Fruit fly (Drosophila melanogaster): ENCODE data around the gene Axn.

Gene Axn

dm6 chr3R:30083215-30083614, 60.6 kb downstream of the Axn start:
- TF ChIP-seq nmo (GFP tag; optimal IDR thresholded peaks at IDR 0.05) (peak; percentile 3), CG2678 (tag; optimal IDR thresholded peaks at IDR 0.05) (peak; percentile 35), kni (GFP tag; optimal IDR thresholded peaks at IDR 0.05) (no peak), CG9876 (GFP tag; optimal IDR thresholded peaks at IDR 0.05) (no peak), CG2129 (GFP tag; IDR thresholded peaks at IDR 0.05; ENCODE audit: partially characterized antibody) (no peak), CG18262 (tag; optimal IDR thresholded peaks at IDR 0.05) (peak; percentile 6), CG32772 (GFP tag; IDR thresholded peaks at IDR 0.05) (0 out of 2 replicates have a peak, but pooled peaks have one; percentile 21), sens (GFP tag) (peak; percentile 83), lmd (GFP tag; IDR thresholded peaks at IDR 0.05) (0 out of 2 replicates have a peak, but pooled peaks have one; percentile 32), fd96Cb (tag; optimal IDR thresholded peaks at IDR 0.05) (peak; percentile 24), Ptx1 (GFP tag; IDR thresholded peaks at IDR 0.05) (peak; percentile 37; the same call in 1 of the 2 replicates), CG10267 (tag; optimal IDR thresholded peaks at IDR 0.05) (no peak), BtbVII (GFP tag; optimal IDR thresholded peaks at IDR 0.05) (no peak), abd-A (tag; optimal IDR thresholded peaks at IDR 0.05) (no peak), CG5180 (GFP tag; optimal IDR thresholded peaks at IDR 0.05) (no peak), tio (GFP tag; optimal IDR thresholded peaks at IDR 0.05) (no peak), CG17361 (GFP tag; IDR thresholded peaks at IDR 0.05) (0 out of 3 replicates have a peak, but pooled peaks have one; percentile 13), Awh (GFP tag; IDR thresholded peaks at IDR 0.05) (peak; percentile 29; the same call in 1 of the 2 replicates), vfl (GFP tag; optimal IDR thresholded peaks at IDR 0.05) (no peak), CG12659 (GFP tag; optimal IDR thresholded peaks at IDR 0.05) (no peak), CG10462 (GFP tag; optimal IDR thresholded peaks at IDR 0.05) (no peak), Blimp-1 (GFP tag; optimal IDR thresholded peaks at IDR 0.05) (peak; percentile 40), HLH4C (GFP tag; IDR thresholded peaks at IDR 0.05; ENCODE audit: partially characterized antibody) (no peak), Xbp1 (GFP tag; optimal IDR thresholded peaks at IDR 0.05) (peak; percentile 15), CG17186 (GFP tag; optimal IDR thresholded peaks at IDR 0.05) (no peak), row (GFP tag; IDR thresholded peaks at IDR 0.05) (peak; percentile 27; the same call in 1 of the 3 replicates), Rfx (GFP tag; IDR thresholded peaks at IDR 0.05) (0 out of 2 replicates have a peak, but pooled peaks have one; percentile 15), CG1647 (GFP tag; optimal IDR thresholded peaks at IDR 0.05) (no peak), Dip2 (GFP tag; IDR thresholded peaks at IDR 0.05) (no peak), mam (GFP tag; optimal IDR thresholded peaks at IDR 0.05) (no peak), hth (optimal IDR thresholded peaks at IDR 0.05) (no peak), Ssrp (tag; optimal IDR thresholded peaks at IDR 0.05) (peak; percentile 20), Meics (GFP tag; optimal IDR thresholded peaks at IDR 0.05) (peak; percentile 24), CG6175 (GFP tag; IDR thresholded peaks at IDR 0.05) (no peak), phol (tag; optimal IDR thresholded peaks at IDR 0.05) (peak; percentile 24), Optix (GFP tag; IDR thresholded peaks at IDR 0.05) (no peak), Sox100B (GFP tag; optimal IDR thresholded peaks at IDR 0.05) (peak; percentile 2), CG1603 (tag; optimal IDR thresholded peaks at IDR 0.05) (peak; percentile 16), pzg (GFP tag; optimal IDR thresholded peaks at IDR 0.05) (no peak), D19B (GFP tag; optimal IDR thresholded peaks at IDR 0.05) (no peak), unpg (GFP tag; optimal IDR thresholded peaks at IDR 0.05) (peak; percentile 14), sc (optimal IDR thresholded peaks at IDR 0.05) (no peak), sc (GFP tag; optimal IDR thresholded peaks at IDR 0.05) (no peak), CG14860 (GFP tag; IDR thresholded peaks at IDR 0.05; ENCODE audit: partially characterized antibody) (no peak), CG10979 (tag; optimal IDR thresholded peaks at IDR 0.05) (peak; percentile 0), az2 (GFP tag; optimal IDR thresholded peaks at IDR 0.05) (peak; percentile 5), tgo (GFP tag; IDR thresholded peaks at IDR 0.05) (0 out of 3 replicates have a peak, but pooled peaks have one; percentile 16), Xrp1 (GFP tag; IDR thresholded peaks at IDR 0.05) (peak; percentile 15; the same call in 1 of the 2 replicates), CG2120 (GFP tag; optimal IDR thresholded peaks at IDR 0.05) (peak; percentile 32), CG18764 (GFP tag; optimal IDR thresholded peaks at IDR 0.05) (no peak), Fer1 (GFP tag; optimal IDR thresholded peaks at IDR 0.05) (no peak)

All from whole organism, embryonic.